Worm (Caenorhabditis elegans) whole organism, mixed stage, embryonic: ENCODE measurements around the gene F32G8.2.

ENCODE experiments used
- M03D4.4 ChIP-seq: sonication (generic microtip); optimal IDR thresholded peaks from 2 replicates; lab custom pipeline; 2017; ENCODE audit warnings: mild to moderate bottlenecking, missing genetic modification characterization, missing compliant biosample characterization
- bed-3 ChIP-seq: fragments of 200-800 bp; sonication (Bioruptor generic); optimal IDR thresholded peaks from 3 replicates; lab custom pipeline; 2018; ENCODE audit warnings: mild to moderate bottlenecking, missing genetic modification characterization, moderate library complexity, missing compliant biosample characterization
- blmp-1 ChIP-seq: fragments of 150-350 bp; optimal IDR thresholded peaks from 2 replicates; lab custom pipeline; 2014; ENCODE audit warnings: missing biosample characterization, missing genetic modification characterization
- ceh-39 ChIP-seq: fragments of 150-350 bp; optimal IDR thresholded peaks from 2 replicates; lab custom pipeline; 2014; ENCODE audit warnings: missing biosample characterization, missing genetic modification characterization
- ceh-43 ChIP-seq: fragments of 200-800 bp; sonication (Bioruptor generic); optimal IDR thresholded peaks from 2 replicates; lab custom pipeline; 2018; ENCODE audit warnings: mild to moderate bottlenecking, missing genetic modification characterization, moderate library complexity, missing compliant biosample characterization
- ceh-83 ChIP-seq: fragments of 200-800 bp; sonication (Bioruptor generic); optimal IDR thresholded peaks from 2 replicates; lab custom pipeline; 2018; ENCODE audit warnings: mild to moderate bottlenecking, missing genetic modification characterization, missing compliant biosample characterization
- ces-1 ChIP-seq: fragments of 150-350 bp; optimal IDR thresholded peaks from 2 replicates; lab custom pipeline; 2014; ENCODE audit warnings: missing biosample characterization, missing genetic modification reagents, missing genetic modification characterization
- cnd-1 ChIP-seq: fragments of 200-800 bp; sonication (Bioruptor generic); optimal IDR thresholded peaks from 2 replicates; lab custom pipeline; 2018; ENCODE audit warnings: mild to moderate bottlenecking, missing genetic modification characterization, missing compliant biosample characterization
- drap-1 ChIP-seq: fragments of 200-800 bp; sonication (Bioruptor generic); optimal IDR thresholded peaks from 3 replicates; lab custom pipeline; 2018; ENCODE audit warnings: mild to moderate bottlenecking, missing genetic modification characterization, missing compliant biosample characterization
- elt-1 ChIP-seq: sonication (generic microtip); optimal IDR thresholded peaks from 2 replicates; lab custom pipeline; 2017; ENCODE audit warnings: missing genetic modification characterization, mild to moderate bottlenecking, missing compliant biosample characterization, antibody characterized with exemption, moderate library complexity, borderline replicate concordance; ENCODE audit not compliant: insufficient read depth
- elt-3 ChIP-seq: fragments of 150-350 bp; optimal IDR thresholded peaks from 2 replicates; lab custom pipeline; 2014; ENCODE audit warnings: missing biosample characterization, missing genetic modification characterization
- flh-1 ChIP-seq: fragments of 200-800 bp; sonication (Bioruptor generic); optimal IDR thresholded peaks from 2 replicates; lab custom pipeline; 2018; ENCODE audit warnings: mild to moderate bottlenecking, missing genetic modification characterization, moderate library complexity, missing compliant biosample characterization
- ham-2 ChIP-seq: fragments of 200-800 bp; sonication (Bioruptor generic); optimal IDR thresholded peaks from 2 replicates; lab custom pipeline; 2018; ENCODE audit warnings: mild to moderate bottlenecking, missing genetic modification characterization, missing compliant biosample characterization
- hlh-1 ChIP-seq: fragments of 150-350 bp; optimal IDR thresholded peaks from 2 replicates; lab custom pipeline; 2014; ENCODE audit warnings: missing biosample characterization, missing genetic modification reagents, missing genetic modification characterization
- lin-13 ChIP-seq: fragments of 150-350 bp; optimal IDR thresholded peaks from 2 replicates; lab custom pipeline; 2014; ENCODE audit warnings: missing biosample characterization, missing genetic modification characterization
- lin-32 ChIP-seq: fragments of 200-800 bp; sonication (Bioruptor generic); optimal IDR thresholded peaks from 2 replicates; lab custom pipeline; 2018; ENCODE audit warnings: mild to moderate bottlenecking, missing genetic modification characterization, missing compliant biosample characterization
- lsy-2 ChIP-seq: fragments of 150-350 bp; optimal IDR thresholded peaks from 2 replicates; lab custom pipeline; 2014; ENCODE audit warnings: missing biosample characterization, missing genetic modification characterization
- mab-5 ChIP-seq: fragments of 150-350 bp; optimal IDR thresholded peaks from 2 replicates; lab custom pipeline; 2014; ENCODE audit warnings: missing biosample characterization, missing genetic modification characterization
- mep-1 ChIP-seq: fragments of 150-350 bp; optimal IDR thresholded peaks from 2 replicates; lab custom pipeline; 2017; ENCODE audit warnings: missing biosample characterization, missing genetic modification reagents, missing genetic modification characterization, inconsistent platforms
- mls-2 ChIP-seq: sonication (generic microtip); optimal IDR thresholded peaks from 2 replicates; lab custom pipeline; 2016; ENCODE audit warnings: mild to moderate bottlenecking, missing genetic modification characterization, moderate library complexity, missing compliant biosample characterization
- nhr-12 ChIP-seq: fragments of 150-350 bp; optimal IDR thresholded peaks from 2 replicates; lab custom pipeline; 2014; ENCODE audit warnings: missing biosample characterization, missing genetic modification characterization
- nhr-2 ChIP-seq: fragments of 150-350 bp; optimal IDR thresholded peaks from 2 replicates; lab custom pipeline; 2014; ENCODE audit warnings: missing biosample characterization, missing genetic modification characterization
- nhr-237 ChIP-seq: fragments of 150-350 bp; optimal IDR thresholded peaks from 2 replicates; lab custom pipeline; 2014; ENCODE audit warnings: missing biosample characterization, missing genetic modification characterization
- nhr-28 ChIP-seq: fragments of 150-350 bp; optimal IDR thresholded peaks from 2 replicates; lab custom pipeline; 2014; ENCODE audit warnings: missing biosample characterization, missing genetic modification characterization
- nhr-76 ChIP-seq: sonication (generic microtip); optimal IDR thresholded peaks from 2 replicates; lab custom pipeline; 2017; ENCODE audit warnings: missing biosample characterization, missing genetic modification characterization
- pha-4 ChIP-seq: fragments of 150-350 bp; optimal IDR thresholded peaks from 2 replicates; lab custom pipeline; 2018; ENCODE audit warnings: missing biosample characterization, missing genetic modification reagents, missing genetic modification characterization
- sem-2 ChIP-seq: fragments of 200-800 bp; sonication (Bioruptor generic); optimal IDR thresholded peaks from 2 replicates; lab custom pipeline; 2018; ENCODE audit warnings: mild to moderate bottlenecking, missing genetic modification characterization, missing compliant biosample characterization
- snpc-4 ChIP-seq: fragments of 150-350 bp; optimal IDR thresholded peaks from 2 replicates; lab custom pipeline; 2014; ENCODE audit warnings: missing biosample characterization, missing genetic modification characterization
- sptf-1 ChIP-seq: sonication (generic microtip); optimal IDR thresholded peaks from 2 replicates; lab custom pipeline; 2017; ENCODE audit warnings: mild to moderate bottlenecking, missing genetic modification characterization, moderate library complexity, missing compliant biosample characterization
- tbx-8 ChIP-seq: fragments of 200-800 bp; sonication (Bioruptor generic); optimal IDR thresholded peaks from 2 replicates; lab custom pipeline; 2018; ENCODE audit warnings: mild to moderate bottlenecking, missing genetic modification characterization, moderate library complexity, missing compliant biosample characterization
- unc-120 ChIP-seq: sonication (generic microtip); optimal IDR thresholded peaks from 2 replicates; lab custom pipeline; 2017; ENCODE audit warnings: missing genetic modification characterization, missing compliant biosample characterization; ENCODE audit not compliant: poor library complexity, severe bottlenecking
- unc-39 ChIP-seq: fragments of 150-350 bp; optimal IDR thresholded peaks from 2 replicates; lab custom pipeline; 2014; ENCODE audit warnings: missing biosample characterization, missing genetic modification characterization
- unc-62 ChIP-seq: fragments of 150-350 bp; optimal IDR thresholded peaks from 2 replicates; lab custom pipeline; 2014; ENCODE audit warnings: missing biosample characterization, missing genetic modification reagents, missing genetic modification characterization
- zip-8 ChIP-seq: fragments of 150-350 bp; optimal IDR thresholded peaks from 2 replicates; lab custom pipeline; 2014; ENCODE audit warnings: missing biosample characterization, missing genetic modification characterization
- ztf-11 ChIP-seq: fragments of 150-350 bp; optimal IDR thresholded peaks from 2 replicates; lab custom pipeline; 2014; ENCODE audit warnings: missing biosample characterization, missing genetic modification characterization

Gene F32G8.2

DNA sequence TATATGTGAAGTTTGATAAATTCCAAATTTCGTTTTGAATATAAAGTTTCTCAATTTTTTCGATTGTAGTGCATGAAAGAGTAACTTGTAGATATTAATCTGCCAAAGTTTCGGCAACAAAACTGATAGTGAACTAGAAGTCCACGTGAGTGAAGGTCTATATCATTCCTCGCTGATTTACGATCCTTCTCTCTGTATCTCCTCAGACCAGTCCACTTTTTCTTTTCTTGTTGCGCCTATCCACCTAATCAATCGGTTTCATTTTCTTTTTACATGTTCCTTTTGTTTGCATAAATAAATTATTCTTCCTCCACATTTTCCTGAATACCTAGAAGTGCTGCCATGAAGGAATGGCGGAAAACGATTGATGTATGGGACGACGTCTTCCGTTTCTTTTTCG lies 14.3 kb downstream of the F32G8.2 start:
- TF ChIP-seq cnd-1 (tag; lab: Kevin White, UChicago) (no peak), ham-2 (no peak), bed-3 (GFP tag; lab: Kevin White, UChicago) (no peak), elt-3 (tag; lab: Kevin White, UChicago) (no peak), mep-1 (tag; lab: Kevin White, UChicago) (no peak), pha-4 (no peak), snpc-4 (tag; lab: Kevin White, UChicago) (no peak), unc-62 (no peak), mab-5 (no peak), nhr-28 (tag; lab: Kevin White, UChicago) (no peak), nhr-2 (no peak), zip-8 (tag; lab: Kevin White, UChicago) (no peak), lin-32 (no peak), nhr-12 (tag; lab: Kevin White, UChicago) (no peak), nhr-76 (tag; lab: Kevin White, UChicago) (no peak), hlh-1 (no peak)
- TF ChIP-seq, all 35 proteins: peak for 0

DNA sequence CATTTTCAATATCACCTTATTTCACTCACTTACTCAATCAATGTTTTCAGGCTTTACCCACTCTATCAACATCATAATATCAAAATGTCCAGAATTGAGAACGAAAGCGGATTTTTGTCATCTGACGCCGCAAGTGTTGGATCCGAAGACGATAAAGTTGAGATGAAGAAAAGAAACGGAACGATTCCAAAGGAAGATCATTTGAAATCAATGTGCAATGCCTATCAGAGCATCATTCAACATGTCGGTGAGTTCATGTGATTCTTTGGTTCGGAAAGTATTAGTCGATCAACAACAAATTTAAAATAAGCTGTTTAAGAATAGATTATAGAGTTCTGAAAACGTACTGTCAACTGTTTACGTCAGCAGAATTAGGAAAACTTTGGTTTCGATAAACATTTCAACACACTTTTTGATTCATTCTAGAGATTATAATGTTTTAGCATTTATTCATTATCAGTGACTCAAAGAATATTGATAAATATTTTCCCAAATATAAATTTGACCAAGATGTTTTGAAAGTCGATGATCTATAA lies 15.1 kb downstream of the F32G8.2 start, which contains the start of gene cat-4:
Gene cat-4 (plus strand): TSS at position 51 of the 536 bp plus-strand sequence.
- TF ChIP-seq unc-120 (tag; lab: Kevin White, UChicago) (no peak), ceh-43 (GFP tag; lab: Kevin White, UChicago) (no peak), lin-32 (no peak), mep-1 (tag; lab: Kevin White, UChicago) (no peak), ztf-11 (tag; lab: Kevin White, UChicago) (no peak), ces-1 (GFP tag; lab: Kevin White, UChicago) (no peak), ceh-39 (tag; lab: Kevin White, UChicago) (no peak), unc-62 (no peak), snpc-4 (tag; lab: Kevin White, UChicago) (no peak), nhr-76 (tag; lab: Kevin White, UChicago) (no peak), ham-2 (no peak), drap-1 (GFP tag; lab: Kevin White, UChicago) (no peak), tbx-8 (GFP tag; lab: Kevin White, UChicago) (no peak), sptf-1 (tag; lab: Kevin White, UChicago) (no peak), elt-3 (tag; lab: Kevin White, UChicago) (no peak), nhr-2 (no peak)

DNA sequence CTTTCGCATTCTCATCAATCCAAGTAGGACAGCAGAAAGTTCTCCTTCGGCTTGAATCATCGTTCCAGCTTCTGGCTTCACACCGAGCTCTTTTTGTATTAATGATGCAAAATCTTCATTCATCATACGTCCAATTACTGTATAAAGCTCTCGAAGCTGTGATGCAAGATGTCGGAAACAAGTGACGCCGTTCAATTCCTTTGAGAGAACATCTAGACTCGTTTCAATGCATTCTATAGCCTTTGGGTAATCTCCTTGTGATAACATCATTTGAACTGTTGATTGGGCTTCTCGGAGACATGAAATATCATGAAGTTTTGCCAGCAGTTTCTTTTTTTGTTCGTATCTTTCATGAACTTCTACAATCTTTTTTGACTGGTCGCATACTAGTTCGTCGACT lies 18.7 kb downstream of the F32G8.2 start:
- TF ChIP-seq ceh-39 (tag; lab: Kevin White, UChicago) (no peak), sem-2 (GFP tag; lab: Kevin White, UChicago) (no peak), ces-1 (GFP tag; lab: Kevin White, UChicago) (no peak), unc-120 (tag; lab: Kevin White, UChicago) (no peak), hlh-1 (no peak), cnd-1 (tag; lab: Kevin White, UChicago) (no peak), unc-62 (no peak), nhr-2 (no peak)

DNA sequence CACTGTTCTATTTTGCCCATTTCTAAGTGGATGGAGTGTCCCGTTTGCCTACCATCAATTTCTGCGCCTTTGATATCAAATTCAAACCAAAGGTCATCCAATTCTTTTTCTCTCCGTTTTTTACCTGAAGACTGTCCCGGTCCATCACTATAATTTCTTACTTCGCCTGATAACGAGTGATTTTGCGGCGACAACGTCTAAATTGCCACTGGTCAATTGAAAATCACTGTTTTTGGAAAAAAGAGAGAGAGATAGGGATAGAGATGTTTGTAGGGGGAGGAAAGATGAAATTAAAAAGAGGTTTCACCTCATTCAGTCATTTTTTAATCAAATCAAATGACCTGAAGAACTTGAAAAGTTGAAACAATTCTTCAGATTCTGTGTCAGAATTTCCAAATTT lies 21.7 kb downstream of the F32G8.2 start:
- TF ChIP-seq nhr-76 (tag; lab: Kevin White, UChicago), result no peak
- no peak for TF ChIP-seq elt-1 (tag; lab: Kevin White, UChicago)
- no peak for TF ChIP-seq ceh-83
- no peak for TF ChIP-seq cnd-1 (tag; lab: Kevin White, UChicago)
- no peak for TF ChIP-seq ceh-43 (GFP tag; lab: Kevin White, UChicago)

- TF ChIP-seq lsy-2 (tag; lab: Kevin White, UChicago) (no peak), lin-32 (no peak)
Measured at ce11 chrV:10572614-10573013, 22.8 kb downstream of the F32G8.2 start, which contains the start of gene del-6. Gene del-6 (plus strand): TSS chrV:10572914.

DNA sequence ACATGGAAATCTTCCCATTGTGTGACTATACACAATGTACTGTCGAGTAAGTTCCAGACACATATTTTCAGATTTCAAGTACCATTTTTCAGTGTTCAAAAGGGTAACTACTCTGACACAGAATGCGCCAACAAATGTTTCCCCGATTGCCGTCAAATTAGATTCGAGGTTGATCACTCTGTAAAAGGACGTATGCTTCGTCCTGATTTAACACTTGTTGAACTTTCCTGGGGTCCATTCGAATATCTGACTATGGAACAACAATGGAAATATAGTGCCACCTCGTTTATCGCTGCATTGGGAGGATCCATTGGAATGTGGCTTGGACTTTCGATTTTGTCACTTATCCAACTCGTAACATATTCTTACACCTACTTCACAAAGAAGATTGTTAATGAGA lies 24.4 kb downstream of the F32G8.2 start:
- TF ChIP-seq blmp-1 (tag; lab: Kevin White, UChicago) (no peak), M03D4.4 (tag; lab: Kevin White, UChicago) (no peak), nhr-237 (tag; lab: Kevin White, UChicago) (no peak), sptf-1 (tag; lab: Kevin White, UChicago) (no peak), ham-2 (no peak), ztf-11 (tag; lab: Kevin White, UChicago) (no peak), flh-1 (no peak), pha-4 (no peak), ceh-83 (no peak), lin-13 (tag; lab: Kevin White, UChicago) (no peak), unc-39 (tag; lab: Kevin White, UChicago) (no peak), ces-1 (GFP tag; lab: Kevin White, UChicago) (no peak), lin-32 (no peak), nhr-76 (tag; lab: Kevin White, UChicago) (no peak), mls-2 (tag; lab: Kevin White, UChicago) (no peak), mep-1 (tag; lab: Kevin White, UChicago) (no peak), bed-3 (GFP tag; lab: Kevin White, UChicago) (no peak), mab-5 (no peak), unc-62 (no peak)
